Fruit fly (Drosophila melanogaster) whole organism, adult: ENCODE results near the gene Phf5a.

Experiments
- CG11617 ChIP-seq: fragments of 200-800 bp; sonication (Bioruptor generic); optimal IDR thresholded peaks from 2 replicates; lab custom pipeline; 2017; ENCODE audit warnings: mild to moderate bottlenecking, missing biosample characterization, missing genetic modification reagents, missing genetic modification characterization
- CG14711 ChIP-seq: fragments of 200-800 bp; sonication (Bioruptor generic); optimal IDR thresholded peaks from 2 replicates; lab custom pipeline; 2018; ENCODE audit warnings: missing biosample characterization, mild to moderate bottlenecking, missing genetic modification characterization, moderate library complexity
- CG1620 ChIP-seq: fragments of 200-800 bp; sonication (Bioruptor generic); optimal IDR thresholded peaks from 2 replicates; lab custom pipeline; 2016; ENCODE audit warnings: missing biosample characterization, missing genetic modification characterization
- CG7045 ChIP-seq: fragments of 200-800 bp; sonication (Bioruptor generic); optimal IDR thresholded peaks from 2 replicates; lab custom pipeline; 2017; ENCODE audit warnings: missing biosample characterization, mild to moderate bottlenecking, missing genetic modification characterization
- CG7101 ChIP-seq: fragments of 200-800 bp; sonication (Bioruptor generic); optimal IDR thresholded peaks from 2 replicates; lab custom pipeline; 2018; ENCODE audit warnings: missing biosample characterization, mild to moderate bottlenecking, missing genetic modification characterization, moderate library complexity
- Hr96 ChIP-seq: fragments of 200-800 bp; sonication (Bioruptor generic); optimal IDR thresholded peaks from 2 replicates; lab custom pipeline; 2016; ENCODE audit warnings: missing biosample characterization, missing genetic modification characterization
- Mnt ChIP-seq: fragments of 200-800 bp; sonication (Bioruptor generic); optimal IDR thresholded peaks from 2 replicates; lab custom pipeline; 2016; ENCODE audit warnings: missing biosample characterization, mild to moderate bottlenecking, missing genetic modification characterization
- bab1 ChIP-seq: fragments of 200-800 bp; sonication (Bioruptor generic); optimal IDR thresholded peaks from 3 replicates; lab custom pipeline; 2019; ENCODE audit warnings: missing biosample characterization, mild to moderate bottlenecking, missing genetic modification characterization, moderate library complexity
- cic ChIP-seq: fragments of 200-800 bp; sonication (Bioruptor generic); optimal IDR thresholded peaks from 2 replicates; lab custom pipeline; 2017; ENCODE audit warnings: missing biosample characterization, mild to moderate bottlenecking, missing genetic modification characterization, moderate library complexity
- cnc ChIP-seq, 2 experiments: fragments of >200 bp; optimal IDR thresholded peaks; 2 replicates each; lab custom pipeline; 2017
- ovo ChIP-seq: fragments of 200-800 bp; sonication (Bioruptor generic); optimal IDR thresholded peaks from 2 replicates; lab custom pipeline; 2016; ENCODE audit warnings: missing biosample characterization, missing genetic modification characterization
- pad ChIP-seq: fragments of 200-800 bp; sonication (Bioruptor generic); optimal IDR thresholded peaks from 3 replicates; lab custom pipeline; 2017; ENCODE audit warnings: missing biosample characterization, missing genetic modification characterization, mild to moderate bottlenecking, moderate library complexity, missing genetic modification reagents

dm6 chr2L:6448334-6448703 lies 42.3 kb downstream of the Phf5a start, which contains the start of gene Acox3:
- TF ChIP-seq CG11617 (GFP tag; lab: Kevin White, UChicago) (no peak), Mnt (GFP tag; lab: Kevin White, UChicago) (no peak), CG7101 (tag; lab: Kevin White, UChicago) (no peak), cic (no peak), Hr96 (GFP tag; lab: Kevin White, UChicago) (no peak), pad (GFP tag; lab: Kevin White, UChicago) (no peak), ovo (GFP tag; lab: Kevin White, UChicago) (no peak), CG1620 (GFP tag; lab: Kevin White, UChicago) (no peak), cnc (optimal IDR thresholded peaks at IDR 0.05; lab: Kevin White, UChicago) (no peak), CG14711 (tag; lab: Kevin White, UChicago) (no peak), CG7045 (no peak), bab1 (GFP tag; lab: Kevin White, UChicago) (peak; percentile 22)
